Worm (Caenorhabditis elegans) whole organism, late embryonic: ENCODE results near the gene pitr-4.

ENCODE experiments used
- ceh-45 ChIP-seq: fragments of 200-800 bp; sonication (Bioruptor generic); IDR thresholded peaks from 2 replicates; pipeline ENCODE4 v1.3.6; 2022; ENCODE audit warnings: missing genetic modification reagents, missing genetic modification characterization, missing compliant biosample characterization
- ceh-9 ChIP-seq: sonication (generic microtip); optimal IDR thresholded peaks from 2 replicates; lab custom pipeline; 2016; ENCODE audit warnings: mild to moderate bottlenecking, missing genetic modification characterization, inconsistent platforms, missing compliant biosample characterization
- fkh-10 ChIP-seq: fragments of 150-350 bp; optimal IDR thresholded peaks from 2 replicates; lab custom pipeline; 2014; ENCODE audit warnings: missing biosample characterization, missing genetic modification reagents, missing genetic modification characterization
- gmeb-2 ChIP-seq: sonication (generic microtip); optimal IDR thresholded peaks from 2 replicates; lab custom pipeline; 2016; ENCODE audit warnings: missing genetic modification characterization, inconsistent platforms, missing compliant biosample characterization
- hlh-13 ChIP-seq: fragments of 200-800 bp; sonication (Bioruptor generic); optimal IDR thresholded peaks from 2 replicates; lab custom pipeline; 2018; ENCODE audit warnings: mild to moderate bottlenecking, missing genetic modification characterization, missing compliant biosample characterization
- lim-6 ChIP-seq: sonication (generic microtip); optimal IDR thresholded peaks from 2 replicates; lab custom pipeline; 2016; ENCODE audit warnings: missing genetic modification characterization, missing compliant biosample characterization
- lin-11 ChIP-seq: fragments of 200-800 bp; sonication (Bioruptor generic); optimal IDR thresholded peaks from 2 replicates; lab custom pipeline; 2018; ENCODE audit warnings: mild to moderate bottlenecking, missing genetic modification characterization, missing compliant biosample characterization
- nfya-1 ChIP-seq: sonication (generic microtip); optimal IDR thresholded peaks from 2 replicates; lab custom pipeline; 2017; ENCODE audit warnings: missing genetic modification characterization, mild to moderate bottlenecking, missing compliant biosample characterization, antibody characterized with exemption, moderate library complexity
- pha-4 ChIP-seq: fragments of 150-350 bp; optimal IDR thresholded peaks from 2 replicates; lab custom pipeline; 2018; ENCODE audit warnings: missing biosample characterization, missing genetic modification reagents, missing genetic modification characterization
- pqm-1 ChIP-seq: sonication (generic microtip); optimal IDR thresholded peaks from 2 replicates; lab custom pipeline; 2016; ENCODE audit warnings: missing genetic modification characterization, missing compliant biosample characterization
- unc-3 ChIP-seq, 2 experiments: fragments of 200-800 bp in 1 of 2; sonication (Bioruptor generic) in 1 of 2; sonication (generic microtip) in 1 of 2; conservative IDR thresholded peaks in 1 of 2; optimal IDR thresholded peaks in 1 of 2; 2 replicates each; pipeline versions ENCODE4 v1.3.6 to Lab custom; 2016 to 2022; ENCODE audit warnings: missing compliant biosample characterization in 2 of 2, missing genetic modification characterization in 2 of 2, missing genetic modification reagents in 1 of 2
- unc-55 ChIP-seq: sonication (generic microtip); optimal IDR thresholded peaks from 2 replicates; lab custom pipeline; 2017; ENCODE audit warnings: missing biosample characterization, missing genetic modification reagents, missing genetic modification characterization

DNA sequence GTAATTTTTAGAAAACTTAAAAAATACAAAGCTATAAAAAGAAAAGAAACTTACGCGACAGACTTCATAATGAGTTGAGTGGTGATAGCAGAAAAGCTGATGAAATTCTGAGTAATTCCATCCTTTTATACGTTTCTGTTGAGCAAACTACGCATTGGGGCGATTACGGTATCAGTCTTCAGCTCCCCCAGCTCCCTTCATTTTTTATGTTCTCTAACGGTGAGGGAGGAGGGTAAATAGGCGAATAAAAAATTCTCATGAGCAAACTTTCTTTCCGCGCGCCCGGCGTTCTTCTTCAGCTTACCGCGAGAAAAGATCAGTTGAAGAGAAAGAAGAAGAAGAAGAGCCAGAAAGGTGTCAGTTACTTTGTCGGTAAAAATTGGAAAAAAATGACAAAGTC is 42.5 kb downstream of the pitr-4 start, which contains the start of gene idpc-7:
- no peak for TF ChIP-seq pha-4 (tag; lab: Kevin White, UChicago)
- no peak for TF ChIP-seq lin-11 (tag; lab: Kevin White, UChicago)
- no peak for TF ChIP-seq unc-3 (GFP tag; conservative IDR thresholded peaks at IDR 0.05; lab: Robert Waterston, UW)
- no peak for TF ChIP-seq unc-3 (tag; optimal IDR thresholded peaks at IDR 0.05; lab: Kevin White, UChicago)
- no peak for TF ChIP-seq unc-55 (GFP tag; lab: Kevin White, UChicago)
- TF ChIP-seq nfya-1 (tag; lab: Kevin White, UChicago): no peak
- TF ChIP-seq ceh-9: no peak
- no peak for TF ChIP-seq fkh-10 (GFP tag; lab: Kevin White, UChicago)
- TF ChIP-seq pqm-1 (tag; lab: Kevin White, UChicago): no peak
- TF ChIP-seq ceh-45 (GFP tag; lab: Robert Waterston, UW): no peak
- TF ChIP-seq hlh-13 (GFP tag; lab: Kevin White, UChicago): no peak
- TF ChIP-seq gmeb-2 (tag; lab: Kevin White, UChicago): no peak
- no peak for TF ChIP-seq lim-6
